Worm (Caenorhabditis elegans) whole organism, L4 larva: ENCODE measurements around the gene lido-5.

Experiments used
- F10B5.3 ChIP-seq: sonication (generic microtip); optimal IDR thresholded peaks from 2 replicates; lab custom pipeline; 2016; ENCODE audit warnings: mild to moderate bottlenecking, missing genetic modification characterization, missing compliant biosample characterization
- F26F4.8 ChIP-seq: fragments of 200-800 bp; sonication (Bioruptor generic); conservative IDR thresholded peaks from 2 replicates; pipeline ENCODE4 v1.3.6; 2022; ENCODE audit warnings: missing genetic modification characterization, missing compliant biosample characterization
- T26A8.4 ChIP-seq: fragments of 200-800 bp; sonication (Bioruptor generic); IDR thresholded peaks from 2 replicates; pipeline ENCODE4 v1.3.6; 2022; ENCODE audit warnings: missing genetic modification characterization, missing compliant biosample characterization
- Y105C5A.15 ChIP-seq: fragments of 200-800 bp; sonication (Bioruptor generic); IDR thresholded peaks from 2 replicates; pipeline ENCODE4 v1.3.6; 2022; ENCODE audit warnings: missing genetic modification characterization, missing compliant biosample characterization
- Y48G9A.11 ChIP-seq: fragments of 200-800 bp; sonication (Bioruptor generic); IDR thresholded peaks from 2 replicates; pipeline ENCODE4 v1.3.6; 2022; ENCODE audit warnings: missing genetic modification reagents, missing genetic modification characterization, missing compliant biosample characterization
- aha-1 ChIP-seq: fragments of 150-350 bp; peaks from one replicate; lab custom pipeline; 2014; ENCODE audit warnings: missing biosample characterization, missing genetic modification characterization
- ama-1 ChIP-seq: fragments of 150-350 bp; optimal IDR thresholded peaks from 2 replicates; lab custom pipeline; 2014; ENCODE audit warnings: inconsistent platforms, mixed read lengths
- arid-1 ChIP-seq: fragments of 200-800 bp; sonication (Bioruptor generic); conservative IDR thresholded peaks from 2 replicates; pipeline ENCODE4 v1.3.6; 2022; ENCODE audit warnings: missing genetic modification reagents, missing genetic modification characterization, missing compliant biosample characterization
- ceh-20 ChIP-seq: fragments of 200-800 bp; sonication (Bioruptor generic); IDR thresholded peaks from 2 replicates; pipeline ENCODE4 v1.3.6; 2022; ENCODE audit warnings: missing genetic modification reagents, missing genetic modification characterization, missing compliant biosample characterization
- ceh-28 ChIP-seq: fragments of 150-350 bp; optimal IDR thresholded peaks from 2 replicates; lab custom pipeline; 2014; ENCODE audit warnings: missing biosample characterization, missing genetic modification reagents, missing genetic modification characterization
- ceh-62 ChIP-seq: sonication (generic microtip); optimal IDR thresholded peaks from 2 replicates; lab custom pipeline; 2017; ENCODE audit warnings: missing biosample characterization, missing genetic modification characterization
- daf-16 ChIP-seq, 3 experiments: sonication (generic microtip); optimal IDR thresholded peaks; 2 replicates each; lab custom pipeline; 2016 to 2017; ENCODE audit warnings: missing genetic modification characterization in 3 of 3, missing genetic modification reagents in 3 of 3, mild to moderate bottlenecking in 2 of 3, missing compliant biosample characterization in 2 of 3, missing biosample characterization in 1 of 3, moderate library complexity in 1 of 3
- daf-19 ChIP-seq: fragments of 200-800 bp; sonication (Bioruptor generic); conservative IDR thresholded peaks from 2 replicates; pipeline ENCODE4 v1.3.6; 2022; ENCODE audit warnings: missing genetic modification characterization, missing compliant biosample characterization
- dmd-6 ChIP-seq: fragments of 200-800 bp; sonication (Bioruptor generic); IDR thresholded peaks from 2 replicates; pipeline ENCODE4 v1.3.6; 2022; ENCODE audit warnings: missing genetic modification reagents, missing genetic modification characterization, missing compliant biosample characterization
- dpl-1 ChIP-seq: fragments of 150-350 bp; optimal IDR thresholded peaks from 2 replicates; lab custom pipeline; 2014; ENCODE audit warnings: missing biosample characterization, missing genetic modification reagents, missing genetic modification characterization
- duxl-1 ChIP-seq: sonication (generic microtip); optimal IDR thresholded peaks from 2 replicates; lab custom pipeline; 2016; ENCODE audit warnings: mild to moderate bottlenecking, missing genetic modification characterization, moderate library complexity, missing compliant biosample characterization; ENCODE audit not compliant: poor library complexity
- dve-1 ChIP-seq: sonication (generic microtip); optimal IDR thresholded peaks from 2 replicates; lab custom pipeline; 2017; ENCODE audit warnings: antibody characterized with exemption, mild to moderate bottlenecking, missing genetic modification characterization, missing compliant biosample characterization; ENCODE audit not compliant: insufficient read depth
- fos-1 ChIP-seq: fragments of 150-350 bp; optimal IDR thresholded peaks from 2 replicates; lab custom pipeline; 2014; ENCODE audit warnings: missing biosample characterization, missing genetic modification characterization
- hif-1 ChIP-seq, 2 experiments: sonication (generic microtip); optimal IDR thresholded peaks; 2 replicates each; lab custom pipeline; 2016 to 2017; ENCODE audit warnings: missing compliant biosample characterization in 2 of 2, missing genetic modification characterization in 2 of 2, missing genetic modification reagents in 2 of 2, missing genotype in 2 of 2, mild to moderate bottlenecking in 1 of 2
- hlh-11 ChIP-seq: fragments of 200-800 bp; sonication (Bioruptor generic); optimal IDR thresholded peaks from 2 replicates; lab custom pipeline; 2018; ENCODE audit warnings: mild to moderate bottlenecking, missing genetic modification characterization, missing compliant biosample characterization
- hlh-30 ChIP-seq: sonication (generic microtip); optimal IDR thresholded peaks from 2 replicates; lab custom pipeline; 2017; ENCODE audit warnings: antibody characterized with exemption, mild to moderate bottlenecking, missing genetic modification characterization, missing compliant biosample characterization; ENCODE audit not compliant: insufficient read depth
- lin-1 ChIP-seq: fragments of 200-800 bp; sonication (Bioruptor generic); IDR thresholded peaks from 2 replicates; pipeline ENCODE4 v1.3.6; 2022; ENCODE audit warnings: missing genetic modification reagents, missing genetic modification characterization, missing compliant biosample characterization
- lin-13 ChIP-seq: fragments of 150-350 bp; optimal IDR thresholded peaks from 2 replicates; lab custom pipeline; 2014; ENCODE audit warnings: missing biosample characterization, missing genetic modification reagents, missing genetic modification characterization
- lsy-2 ChIP-seq, 2 experiments: fragments of 150-350 bp in 1 of 2; sonication (generic microtip) in 1 of 2; optimal IDR thresholded peaks; 2 replicates each; lab custom pipeline; 2014 to 2017; ENCODE audit warnings: missing biosample characterization in 2 of 2, missing genetic modification characterization in 2 of 2
- madf-9 ChIP-seq: fragments of 200-800 bp; sonication (Bioruptor generic); conservative IDR thresholded peaks from 2 replicates; pipeline ENCODE4 v1.3.6; 2022; ENCODE audit warnings: missing genetic modification reagents, missing genetic modification characterization, missing compliant biosample characterization
- mdl-1 ChIP-seq, 2 experiments: fragments of 150-350 bp in 1 of 2; sonication (generic microtip) in 1 of 2; optimal IDR thresholded peaks; 2 replicates each; lab custom pipeline; 2014 to 2017; ENCODE audit warnings: missing biosample characterization in 2 of 2, missing genetic modification characterization in 2 of 2
- mep-1 ChIP-seq: fragments of 150-350 bp; sonication (generic microtip); optimal IDR thresholded peaks from 3 replicates; lab custom pipeline; 2014; ENCODE audit warnings: missing biosample characterization, missing genetic modification characterization
- mxl-2 ChIP-seq: fragments of 200-800 bp; sonication (Bioruptor generic); conservative IDR thresholded peaks from 2 replicates; pipeline ENCODE4 v1.3.6; 2022; ENCODE audit warnings: missing genetic modification reagents, missing genetic modification characterization, missing compliant biosample characterization
- mxl-3 ChIP-seq: fragments of 200-800 bp; sonication (Bioruptor generic); optimal IDR thresholded peaks from 2 replicates; lab custom pipeline; 2018; ENCODE audit warnings: mild to moderate bottlenecking, missing genetic modification characterization, missing compliant biosample characterization
- nhr-102 ChIP-seq: sonication (generic microtip); optimal IDR thresholded peaks from 2 replicates; lab custom pipeline; 2016; ENCODE audit warnings: mild to moderate bottlenecking, missing genetic modification characterization, moderate library complexity, missing compliant biosample characterization
- nhr-111 ChIP-seq: fragments of 200-800 bp; sonication (Bioruptor generic); optimal IDR thresholded peaks from 2 replicates; lab custom pipeline; 2018; ENCODE audit warnings: mild to moderate bottlenecking, missing genetic modification characterization, missing compliant biosample characterization
- nhr-25 ChIP-seq: sonication (generic microtip); optimal IDR thresholded peaks from 2 replicates; lab custom pipeline; 2017; ENCODE audit warnings: missing genetic modification characterization, mild to moderate bottlenecking, missing compliant biosample characterization, antibody characterized with exemption, moderate library complexity, borderline replicate concordance; ENCODE audit not compliant: insufficient read depth
- nhr-48 ChIP-seq: sonication (generic microtip); optimal IDR thresholded peaks from 2 replicates; lab custom pipeline; 2016; ENCODE audit warnings: mild to moderate bottlenecking, missing genetic modification characterization, missing compliant biosample characterization
- nhr-6 ChIP-seq: fragments of 150-350 bp; optimal IDR thresholded peaks from 2 replicates; lab custom pipeline; 2014; ENCODE audit warnings: missing biosample characterization, missing genetic modification characterization
- nhr-77 ChIP-seq: fragments of 150-350 bp; optimal IDR thresholded peaks from 2 replicates; lab custom pipeline; 2014; ENCODE audit warnings: missing biosample characterization, missing genetic modification characterization
- php-3 ChIP-seq: fragments of 200-800 bp; sonication (Bioruptor generic); IDR thresholded peaks from 2 replicates; pipeline ENCODE4 v1.3.6; 2022; ENCODE audit warnings: missing genetic modification reagents, missing genetic modification characterization, missing compliant biosample characterization
- pqm-1 ChIP-seq: sonication (generic microtip); optimal IDR thresholded peaks from 2 replicates; lab custom pipeline; 2017; ENCODE audit warnings: missing biosample characterization, missing genetic modification characterization
- snpc-4 ChIP-seq: fragments of 150-350 bp; optimal IDR thresholded peaks from 2 replicates; lab custom pipeline; 2014; ENCODE audit warnings: missing biosample characterization, missing genetic modification characterization
- tra-1 ChIP-seq: fragments of 200-800 bp; sonication (Bioruptor generic); IDR thresholded peaks from 2 replicates; pipeline ENCODE4 v1.3.6; 2022; ENCODE audit warnings: missing genetic modification reagents, missing genetic modification characterization, missing compliant biosample characterization
- unc-62 ChIP-seq, 3 experiments: fragments of 150-350 bp in 1 of 3; sonication (generic microtip); optimal IDR thresholded peaks in 2 of 3; peaks in 1 of 3; 1 replicate in 1 of 3; 2 replicates in 2 of 3; lab custom pipeline; 2014 to 2017; ENCODE audit warnings: missing biosample characterization in 3 of 3, missing genetic modification characterization in 3 of 3, missing genetic modification reagents in 3 of 3, missing genotype in 1 of 3
- zfp-2 ChIP-seq: sonication (generic microtip); optimal IDR thresholded peaks from 2 replicates; lab custom pipeline; 2016; ENCODE audit warnings: mild to moderate bottlenecking, missing genetic modification characterization, missing compliant biosample characterization
- zfp-3 ChIP-seq: fragments of 200-800 bp; sonication (Bioruptor generic); conservative IDR thresholded peaks from 2 replicates; pipeline ENCODE4 v1.3.6; 2022; ENCODE audit warnings: missing genetic modification reagents, missing genetic modification characterization, missing compliant biosample characterization
- zip-11 ChIP-seq: fragments of 200-800 bp; sonication (Bioruptor generic); IDR thresholded peaks from 2 replicates; pipeline ENCODE4 v1.3.6; 2022; ENCODE audit warnings: missing genetic modification characterization, missing compliant biosample characterization

lido-5 gene

DNA sequence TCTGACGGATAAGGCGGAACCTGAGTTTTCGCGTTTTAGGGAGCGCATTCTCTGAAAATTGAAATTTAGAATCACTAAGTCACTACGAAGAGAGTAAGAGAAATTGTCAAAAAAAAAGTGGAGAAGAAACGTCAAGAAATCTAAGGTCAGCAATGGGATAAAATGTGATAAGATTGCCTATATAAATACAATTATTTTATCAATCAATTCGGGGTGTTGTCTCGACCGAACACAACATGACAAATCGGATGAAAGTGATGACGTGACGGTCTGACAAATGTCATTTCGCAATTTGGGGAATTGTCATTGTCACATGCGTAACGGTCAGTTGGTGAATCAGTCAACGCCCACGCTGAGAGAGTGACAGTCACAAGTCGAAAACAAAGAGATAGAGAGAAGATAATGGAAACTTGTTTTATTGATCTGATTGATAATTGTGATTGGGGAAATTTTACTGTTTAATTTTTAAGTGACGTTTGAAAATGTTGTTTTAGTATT lies 27.7 kb upstream of the lido-5 start, which contains the start of gene cnp-3:
Gene cnp-3 (minus strand): TSS at position 51 of the 498 bp plus-strand sequence.
- TF ChIP-seq mxl-3 (peak; percentile 68), dve-1 (tag; lab: Kevin White, UChicago) (peak; percentile 60), unc-62 (GFP tag; optimal IDR thresholded peaks at IDR 0.05 in 1 of 2; lab: Kevin White, UChicago) (peak in 1 of 2 experiments; percentile 61), unc-62 (tag; optimal IDR thresholded peaks at IDR 0.05; lab: Kevin White, UChicago) (no peak), hif-1 (tag; optimal IDR thresholded peaks at IDR 0.05; lab: Kevin White, UChicago) (peak in 1 of 2 experiments; percentile 18), ceh-62 (tag; lab: Kevin White, UChicago) (no peak), lin-13 (GFP tag; lab: Kevin White, UChicago) (peak; percentile 20), daf-16 (GFP tag; optimal IDR thresholded peaks at IDR 0.05; lab: Kevin White, UChicago) (no peak), daf-16 (tag; optimal IDR thresholded peaks at IDR 0.05; lab: Kevin White, UChicago) (peak; percentile 47), mdl-1 (tag; optimal IDR thresholded peaks at IDR 0.05; lab: Kevin White, UChicago) (peak in 1 of 2 experiments; percentile 23), nhr-6 (peak; percentile 16), nhr-102 (tag; lab: Kevin White, UChicago) (peak; percentile 11), lsy-2 (tag; optimal IDR thresholded peaks at IDR 0.05; lab: Kevin White, UChicago) (peak in 1 of 2 experiments; percentile 40), aha-1 (peak; percentile 31), zfp-2 (tag; lab: Kevin White, UChicago) (no peak), hlh-11 (tag; lab: Kevin White, UChicago) (peak; percentile 81), daf-19 (GFP tag; lab: Robert Waterston, UW) (no peak), pqm-1 (tag; lab: Kevin White, UChicago) (peak; percentile 2), dmd-6 (GFP tag; lab: Robert Waterston, UW) (peak; percentile 45), hlh-30 (tag; lab: Kevin White, UChicago) (peak; percentile 91), nhr-48 (tag; lab: Kevin White, UChicago) (peak; percentile 5), tra-1 (GFP tag; lab: Robert Waterston, UW) (no peak), madf-9 (GFP tag; lab: Robert Waterston, UW) (no peak), mxl-2 (GFP tag; lab: Robert Waterston, UW) (no peak), mep-1 (tag; lab: Kevin White, UChicago) (peak; percentile 32)

DNA sequence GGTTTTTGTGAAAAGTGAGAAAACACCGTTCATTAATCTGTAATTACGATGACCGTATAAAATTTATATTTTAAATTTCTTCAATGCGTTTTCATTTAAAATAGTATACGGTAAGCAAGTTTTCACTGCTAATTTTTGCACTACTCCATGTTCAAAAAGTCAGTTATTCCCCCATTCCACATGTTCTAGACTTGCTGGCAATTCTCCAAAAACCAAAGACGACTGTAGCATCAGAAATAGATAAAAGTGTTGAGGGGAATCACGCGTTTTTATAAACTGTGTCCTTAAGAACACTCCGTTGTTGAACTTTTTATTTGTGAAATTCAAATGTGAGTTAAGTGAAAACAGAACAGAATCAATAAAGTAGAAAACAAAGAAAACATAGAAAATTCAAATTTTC lies 25.2 kb upstream of the lido-5 start:
- TF ChIP-seq nhr-25 (no peak), duxl-1 (tag; lab: Kevin White, UChicago) (no peak), mxl-2 (GFP tag; lab: Robert Waterston, UW) (no peak), lsy-2 (tag; optimal IDR thresholded peaks at IDR 0.05; lab: Kevin White, UChicago) (peak in 1 of 2 experiments; percentile 47), Y105C5A.15 (GFP tag; lab: Robert Waterston, UW) (no peak), daf-16 (GFP tag; optimal IDR thresholded peaks at IDR 0.05; lab: Kevin White, UChicago) (no peak), daf-16 (tag; optimal IDR thresholded peaks at IDR 0.05; lab: Kevin White, UChicago) (peak; percentile 73), lin-1 (GFP tag; lab: Robert Waterston, UW) (0 out of 2 replicates have a peak, but pooled peaks have one; percentile 10), dmd-6 (GFP tag; lab: Robert Waterston, UW) (peak; percentile 37; the same call in 1 of the 2 replicates), ceh-28 (tag; lab: Kevin White, UChicago) (no peak), nhr-102 (tag; lab: Kevin White, UChicago) (peak; percentile 37), F10B5.3 (no peak), fos-1 (no peak), Y48G9A.11 (GFP tag; lab: Robert Waterston, UW) (no peak), hlh-11 (tag; lab: Kevin White, UChicago) (peak; percentile 41), mep-1 (tag; lab: Kevin White, UChicago) (peak; percentile 70), hif-1 (tag; optimal IDR thresholded peaks at IDR 0.05; lab: Kevin White, UChicago) (no peak), arid-1 (GFP tag; lab: Robert Waterston, UW) (no peak), F26F4.8 (GFP tag; lab: Robert Waterston, UW) (no peak), snpc-4 (no peak), pqm-1 (tag; lab: Kevin White, UChicago) (peak; percentile 34), zfp-3 (GFP tag; lab: Robert Waterston, UW) (0 out of 2 replicates have a peak, but pooled peaks have one; percentile 35), ceh-20 (GFP tag; lab: Robert Waterston, UW) (no peak), aha-1 (peak; percentile 98), php-3 (0 out of 2 replicates have a peak, but pooled peaks have one; percentile 0), nhr-111 (GFP tag; lab: Kevin White, UChicago) (no peak), ama-1 (lab: Kevin White, UChicago) (no peak), dpl-1 (GFP tag; lab: Kevin White, UChicago) (no peak), nhr-77 (tag; lab: Kevin White, UChicago) (peak; percentile 56), unc-62 (GFP tag; optimal IDR thresholded peaks at IDR 0.05 in 1 of 2; lab: Kevin White, UChicago) (peak in 1 of 2 experiments; percentile 75), unc-62 (tag; optimal IDR thresholded peaks at IDR 0.05; lab: Kevin White, UChicago) (no peak), T26A8.4 (GFP tag; lab: Robert Waterston, UW) (no peak), hlh-30 (tag; lab: Kevin White, UChicago) (peak; percentile 52), dve-1 (tag; lab: Kevin White, UChicago) (peak; percentile 85), zip-11 (no peak)
